Worm (Caenorhabditis elegans) whole organism, young adult: ENCODE results near the gene F16B12.7.

Experiments used
- B0035.1 ChIP-seq: sonication (generic microtip); optimal IDR thresholded peaks from 2 replicates; lab custom pipeline; 2016; ENCODE audit warnings: missing genetic modification characterization, mild to moderate bottlenecking, missing compliant biosample characterization, missing genotype, missing genetic modification reagents
- F49E8.2 ChIP-seq: sonication (generic microtip); optimal IDR thresholded peaks from 3 replicates; lab custom pipeline; 2017; ENCODE audit warnings: missing genetic modification characterization, mild to moderate bottlenecking, missing compliant biosample characterization, antibody characterized with exemption, moderate library complexity; ENCODE audit not compliant: insufficient read depth
- dpl-1 ChIP-seq: fragments of 150-350 bp; optimal IDR thresholded peaks from 2 replicates; lab custom pipeline; 2014; ENCODE audit warnings: missing biosample characterization, missing genetic modification reagents, missing genetic modification characterization
- lsl-1 ChIP-seq: fragments of 200-800 bp; sonication (Bioruptor generic); optimal IDR thresholded peaks from 2 replicates; lab custom pipeline; 2018; ENCODE audit warnings: mild to moderate bottlenecking, missing genetic modification characterization, moderate library complexity, missing compliant biosample characterization
- mel-28 ChIP-seq: sonication (generic microtip); optimal IDR thresholded peaks from 2 replicates; lab custom pipeline; 2016; ENCODE audit warnings: borderline replicate concordance, mild to moderate bottlenecking, missing genetic modification characterization, missing compliant biosample characterization
- nhr-90 ChIP-seq: sonication (generic microtip); optimal IDR thresholded peaks from 2 replicates; lab custom pipeline; 2016; ENCODE audit warnings: missing genotype, mild to moderate bottlenecking, missing genetic modification characterization, missing compliant biosample characterization
- snpc-3.4 ChIP-seq: sonication (generic microtip); optimal IDR thresholded peaks from 2 replicates; lab custom pipeline; 2017; ENCODE audit warnings: missing genetic modification characterization, mild to moderate bottlenecking, missing compliant biosample characterization, antibody characterized with exemption, moderate library complexity, missing genotype, missing genetic modification reagents
- unc-130 ChIP-seq: sonication (generic microtip); optimal IDR thresholded peaks from 2 replicates; lab custom pipeline; 2016; ENCODE audit warnings: missing genetic modification reagents, missing genetic modification characterization, missing compliant biosample characterization
- ztf-22 ChIP-seq: fragments of 200-800 bp; sonication (Bioruptor generic); optimal IDR thresholded peaks from 2 replicates; lab custom pipeline; 2018; ENCODE audit warnings: mild to moderate bottlenecking, missing genetic modification characterization, moderate library complexity, missing compliant biosample characterization

ce11 chrX:14131476-14131875 is 23.1 kb downstream of the F16B12.7 start:
- TF ChIP-seq F49E8.2 (tag; lab: Kevin White, UChicago) (no peak), mel-28 (no peak), B0035.1 (tag; lab: Kevin White, UChicago) (no peak), unc-130 (GFP tag; lab: Kevin White, UChicago) (no peak), lsl-1 (GFP tag; lab: Kevin White, UChicago) (no peak), snpc-3.4 (tag; lab: Kevin White, UChicago) (no peak), ztf-22 (GFP tag; lab: Kevin White, UChicago) (no peak), dpl-1 (GFP tag; lab: Kevin White, UChicago) (no peak), nhr-90 (tag; lab: Kevin White, UChicago) (no peak)
